Worm (Caenorhabditis elegans): ENCODE data around the gene F08D12.12.

DNA sequence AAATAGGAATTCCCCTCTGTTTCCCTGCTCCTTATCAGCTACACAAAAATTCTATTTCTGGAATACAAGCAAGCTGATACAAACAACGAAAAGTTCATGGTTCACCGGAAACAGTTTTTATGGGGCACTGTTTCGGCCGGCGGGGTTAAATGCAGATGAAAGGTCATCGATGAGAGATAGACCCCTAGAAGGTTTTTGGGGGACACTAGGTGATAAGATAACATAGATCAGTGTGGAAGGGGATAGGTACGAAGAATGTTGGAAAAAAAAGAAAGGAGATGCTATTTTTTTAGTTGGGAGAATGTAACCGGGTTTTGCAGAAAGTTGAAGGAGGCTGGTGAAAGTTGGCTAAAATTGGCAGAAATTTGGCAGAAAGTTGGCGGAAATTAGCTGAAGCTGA, 18.7 kb upstream of the F08D12.12 start:
- TF ChIP-seq ama-1 (optimal IDR thresholded peaks at IDR 0.05) (no peak), pes-1 (GFP tag; IDR thresholded peaks at IDR 0.05) (no peak), tra-4 (tag; optimal IDR thresholded peaks at IDR 0.05) (no peak), scrt-1 (GFP tag; IDR thresholded peaks at IDR 0.05) (no peak), F13C5.2 (tag; optimal IDR thresholded peaks at IDR 0.05) (no peak), ets-7 (tag; optimal IDR thresholded peaks at IDR 0.05) (no peak)

Data from whole organism, early embryonic.